Worm (Caenorhabditis elegans): ENCODE results near the gene spp-3.
A peak's percentile ranks its signal among the peaks of the same experiment; 100 is the strongest.

Gene spp-3

DNA sequence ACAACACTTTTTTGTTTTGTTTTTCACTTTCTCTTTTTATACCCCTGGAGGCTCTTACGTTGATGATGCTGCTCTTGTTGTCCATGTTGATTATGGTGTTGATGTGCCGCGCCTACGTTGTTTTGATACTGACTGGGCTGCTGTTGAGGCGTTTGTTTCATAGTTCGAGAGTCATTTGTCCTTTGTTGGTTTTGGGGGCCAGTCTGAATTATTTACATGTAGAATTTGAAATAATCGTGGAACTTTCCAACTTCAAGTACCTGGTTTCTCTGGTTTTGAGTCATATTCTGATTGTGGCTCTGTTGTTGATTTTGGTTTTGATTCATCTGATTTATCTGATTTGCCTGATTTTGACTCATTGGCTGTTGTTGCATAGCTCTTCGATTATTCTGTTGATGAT is 37.1 kb downstream of the spp-3 start:
- TF ChIP-seq nhr-76 (tag; optimal IDR thresholded peaks at IDR 0.05) (no peak), lin-32 (GFP tag; optimal IDR thresholded peaks at IDR 0.05) (no peak), nhr-12 (tag; optimal IDR thresholded peaks at IDR 0.05) (no peak), cnd-1 (tag; optimal IDR thresholded peaks at IDR 0.05) (no peak), flh-1 (GFP tag; optimal IDR thresholded peaks at IDR 0.05) (no peak), mab-5 (tag; optimal IDR thresholded peaks at IDR 0.05) (no peak), ceh-83 (GFP tag; optimal IDR thresholded peaks at IDR 0.05) (no peak), mep-1 (tag; optimal IDR thresholded peaks at IDR 0.05) (no peak), unc-120 (tag; optimal IDR thresholded peaks at IDR 0.05; ENCODE audit: poor library complexity, severe bottlenecking) (no peak), nhr-2 (tag; optimal IDR thresholded peaks at IDR 0.05) (no peak), bed-3 (GFP tag; optimal IDR thresholded peaks at IDR 0.05) (no peak), hlh-1 (tag; optimal IDR thresholded peaks at IDR 0.05) (no peak), drap-1 (GFP tag; optimal IDR thresholded peaks at IDR 0.05) (no peak), elt-3 (tag; optimal IDR thresholded peaks at IDR 0.05) (no peak)

- no peak for TF ChIP-seq nhr-2 (tag; optimal IDR thresholded peaks at IDR 0.05)
- TF ChIP-seq lin-13 (tag; optimal IDR thresholded peaks at IDR 0.05) = no peak
- no peak for TF ChIP-seq nhr-237 (tag; optimal IDR thresholded peaks at IDR 0.05)
- no peak for TF ChIP-seq ztf-11 (tag; optimal IDR thresholded peaks at IDR 0.05)
- no peak for TF ChIP-seq unc-62 (GFP tag; optimal IDR thresholded peaks at IDR 0.05)
- no peak for TF ChIP-seq blmp-1 (tag; optimal IDR thresholded peaks at IDR 0.05)
- TF ChIP-seq ces-1 (GFP tag; optimal IDR thresholded peaks at IDR 0.05) = no peak
- TF ChIP-seq nhr-12 (tag; optimal IDR thresholded peaks at IDR 0.05) = no peak
- no peak for TF ChIP-seq cnd-1 (tag; optimal IDR thresholded peaks at IDR 0.05)
- no peak for TF ChIP-seq ceh-43 (GFP tag; optimal IDR thresholded peaks at IDR 0.05)
- no peak for TF ChIP-seq hlh-1 (tag; optimal IDR thresholded peaks at IDR 0.05)
- no peak for TF ChIP-seq sem-2 (GFP tag; optimal IDR thresholded peaks at IDR 0.05)
- no peak for TF ChIP-seq lin-32 (GFP tag; optimal IDR thresholded peaks at IDR 0.05)
Observed at ce11 chrX:7271968-7272367, 43.2 kb downstream of the spp-3 start, which contains the start of gene F46H5.11. Gene F46H5.11, minus strand, starts transcription at chrX:7272068.

ce11 chrX:7269379-7269778 is 45.8 kb downstream of the spp-3 start, which contains the start of gene grd-7:
Gene grd-7, minus strand, starts transcription at chrX:7269479.
- TF ChIP-seq nhr-28 (tag; optimal IDR thresholded peaks at IDR 0.05) = no peak
- TF ChIP-seq ceh-43 (GFP tag; optimal IDR thresholded peaks at IDR 0.05) = no peak

DNA sequence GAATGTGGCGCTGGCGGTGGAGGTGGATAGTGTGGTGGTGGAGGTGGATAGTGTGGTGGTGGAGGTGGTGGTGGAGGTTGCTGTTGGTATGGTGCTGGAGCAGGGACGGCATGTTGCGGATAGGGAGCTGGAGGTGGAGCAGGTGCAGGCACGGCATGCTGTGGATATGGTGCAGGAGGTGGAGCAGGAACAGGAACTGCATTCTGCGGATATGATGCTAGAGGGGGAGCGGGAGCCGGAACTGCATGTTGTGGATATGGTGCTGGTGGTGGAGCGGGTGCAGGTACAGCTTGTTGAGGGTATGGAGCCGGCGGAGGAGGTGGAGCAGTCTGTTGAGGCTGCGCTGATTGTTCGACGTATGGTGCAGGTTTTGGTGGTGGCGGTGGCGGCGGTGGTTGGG is 46.2 kb downstream of the spp-3 start:
- TF ChIP-seq mls-2 (tag; optimal IDR thresholded peaks at IDR 0.05) = peak; percentile 11
- TF ChIP-seq cnd-1 (tag; optimal IDR thresholded peaks at IDR 0.05) = no peak
- peak; percentile 20 for TF ChIP-seq drap-1 (GFP tag; optimal IDR thresholded peaks at IDR 0.05)

ce11 chrX:7265348-7265747 is 49.8 kb downstream of the spp-3 start, which contains the start of gene F46H5.2:
Gene F46H5.2, plus strand, starts transcription at chrX:7265648.
- TF ChIP-seq unc-62 (GFP tag; optimal IDR thresholded peaks at IDR 0.05) (no peak), flh-1 (GFP tag; optimal IDR thresholded peaks at IDR 0.05) (no peak), zip-8 (tag; optimal IDR thresholded peaks at IDR 0.05) (no peak), mab-5 (tag; optimal IDR thresholded peaks at IDR 0.05) (no peak), nhr-237 (tag; optimal IDR thresholded peaks at IDR 0.05) (no peak), pha-4 (tag; optimal IDR thresholded peaks at IDR 0.05) (no peak), mls-2 (tag; optimal IDR thresholded peaks at IDR 0.05) (no peak), elt-1 (tag; optimal IDR thresholded peaks at IDR 0.05; ENCODE audit: borderline replicate concordance, insufficient read depth) (no peak), ceh-39 (tag; optimal IDR thresholded peaks at IDR 0.05) (no peak), tbx-8 (GFP tag; optimal IDR thresholded peaks at IDR 0.05) (no peak), ces-1 (GFP tag; optimal IDR thresholded peaks at IDR 0.05) (no peak), ztf-11 (tag; optimal IDR thresholded peaks at IDR 0.05) (no peak), M03D4.4 (tag; optimal IDR thresholded peaks at IDR 0.05) (no peak), lsy-2 (tag; optimal IDR thresholded peaks at IDR 0.05) (no peak), nhr-28 (tag; optimal IDR thresholded peaks at IDR 0.05) (no peak), unc-120 (tag; optimal IDR thresholded peaks at IDR 0.05; ENCODE audit: poor library complexity, severe bottlenecking) (no peak), hlh-1 (tag; optimal IDR thresholded peaks at IDR 0.05) (no peak), sptf-1 (tag; optimal IDR thresholded peaks at IDR 0.05) (no peak), lin-13 (tag; optimal IDR thresholded peaks at IDR 0.05) (no peak)
